Worm (Caenorhabditis elegans) whole organism, L4 larva: Measurements from ENCODE around the gene F57G12.1.

Source experiments
- F10B5.3 ChIP-seq: sonication (generic microtip); optimal IDR thresholded peaks from 2 replicates; lab custom pipeline; 2016; ENCODE audit warnings: mild to moderate bottlenecking, missing genetic modification characterization, missing compliant biosample characterization
- F49E8.2 ChIP-seq: sonication (generic microtip); optimal IDR thresholded peaks from 2 replicates; lab custom pipeline; 2016; ENCODE audit warnings: missing compliant biosample characterization, mild to moderate bottlenecking, missing genetic modification characterization, borderline replicate concordance
- Y75B8A.6 ChIP-seq: fragments of 200-800 bp; sonication (Bioruptor generic); IDR thresholded peaks from 2 replicates; pipeline ENCODE4 v1.3.6; 2022; ENCODE audit warnings: missing genetic modification reagents, missing genetic modification characterization, missing compliant biosample characterization
- ZK337.2 ChIP-seq: fragments of 200-800 bp; sonication (Bioruptor generic); IDR thresholded peaks from 2 replicates; pipeline ENCODE4 v1.3.6; 2022; ENCODE audit warnings: missing genetic modification reagents, missing genetic modification characterization, missing compliant biosample characterization
- ZK546.5 ChIP-seq, 2 experiments: sonication (generic microtip); optimal IDR thresholded peaks; 2 replicates each; lab custom pipeline; 2017; ENCODE audit warnings: missing biosample characterization in 2 of 2, missing genetic modification characterization in 2 of 2
- aha-1 ChIP-seq: fragments of 150-350 bp; peaks from one replicate; lab custom pipeline; 2014; ENCODE audit warnings: missing biosample characterization, missing genetic modification characterization
- ceh-44 ChIP-seq: fragments of 200-800 bp; sonication (Bioruptor generic); IDR thresholded peaks from 2 replicates; pipeline ENCODE4 v1.3.6; 2022; ENCODE audit warnings: missing genetic modification reagents, missing genetic modification characterization, missing compliant biosample characterization
- ceh-62 ChIP-seq: sonication (generic microtip); optimal IDR thresholded peaks from 2 replicates; lab custom pipeline; 2017; ENCODE audit warnings: missing biosample characterization, missing genetic modification characterization
- duxl-1 ChIP-seq: sonication (generic microtip); optimal IDR thresholded peaks from 2 replicates; lab custom pipeline; 2016; ENCODE audit warnings: mild to moderate bottlenecking, missing genetic modification characterization, moderate library complexity, missing compliant biosample characterization; ENCODE audit not compliant: poor library complexity
- dve-1 ChIP-seq: sonication (generic microtip); optimal IDR thresholded peaks from 2 replicates; lab custom pipeline; 2017; ENCODE audit warnings: antibody characterized with exemption, mild to moderate bottlenecking, missing genetic modification characterization, missing compliant biosample characterization; ENCODE audit not compliant: insufficient read depth
- hlh-11 ChIP-seq: fragments of 200-800 bp; sonication (Bioruptor generic); optimal IDR thresholded peaks from 2 replicates; lab custom pipeline; 2018; ENCODE audit warnings: mild to moderate bottlenecking, missing genetic modification characterization, missing compliant biosample characterization
- jun-1 ChIP-seq: fragments of 150-350 bp; optimal IDR thresholded peaks from 2 replicates; lab custom pipeline; 2014; ENCODE audit warnings: missing biosample characterization, missing genetic modification reagents, missing genetic modification characterization
- lim-7 ChIP-seq: fragments of 200-800 bp; sonication (Bioruptor generic); IDR thresholded peaks from 2 replicates; pipeline ENCODE4 v1.3.6; 2022; ENCODE audit warnings: missing genetic modification characterization, missing compliant biosample characterization
- lin-29 ChIP-seq: fragments of 200-800 bp; sonication (Bioruptor generic); IDR thresholded peaks from 2 replicates; pipeline ENCODE4 v1.3.6; 2022; ENCODE audit warnings: missing genetic modification reagents, missing genetic modification characterization, missing compliant biosample characterization
- lin-38 ChIP-seq: fragments of 200-800 bp; sonication (Bioruptor generic); IDR thresholded peaks from 2 replicates; pipeline ENCODE4 v1.3.6; 2022; ENCODE audit warnings: missing genetic modification reagents, missing genetic modification characterization, missing compliant biosample characterization
- lin-39 ChIP-seq: fragments of 150-350 bp; optimal IDR thresholded peaks from 2 replicates; lab custom pipeline; 2014; ENCODE audit warnings: missing biosample characterization, missing genetic modification reagents, missing genetic modification characterization
- lir-3 ChIP-seq: sonication (generic microtip); optimal IDR thresholded peaks from 2 replicates; lab custom pipeline; 2016; ENCODE audit warnings: mild to moderate bottlenecking, missing genetic modification characterization, missing compliant biosample characterization
- mxl-3 ChIP-seq: fragments of 200-800 bp; sonication (Bioruptor generic); optimal IDR thresholded peaks from 2 replicates; lab custom pipeline; 2018; ENCODE audit warnings: mild to moderate bottlenecking, missing genetic modification characterization, missing compliant biosample characterization
- nhr-10 ChIP-seq: fragments of 150-350 bp; optimal IDR thresholded peaks from 2 replicates; lab custom pipeline; 2014; ENCODE audit warnings: missing biosample characterization, missing genetic modification characterization
- nhr-11 ChIP-seq: fragments of 150-350 bp; optimal IDR thresholded peaks from 2 replicates; lab custom pipeline; 2014; ENCODE audit warnings: missing biosample characterization, missing genetic modification characterization
- nhr-28 ChIP-seq: fragments of 150-350 bp; optimal IDR thresholded peaks from 2 replicates; lab custom pipeline; 2014; ENCODE audit warnings: missing biosample characterization, missing genetic modification characterization
- nhr-48 ChIP-seq: sonication (generic microtip); optimal IDR thresholded peaks from 2 replicates; lab custom pipeline; 2016; ENCODE audit warnings: mild to moderate bottlenecking, missing genetic modification characterization, missing compliant biosample characterization
- nhr-6 ChIP-seq: fragments of 150-350 bp; optimal IDR thresholded peaks from 2 replicates; lab custom pipeline; 2014; ENCODE audit warnings: missing biosample characterization, missing genetic modification characterization
- nhr-77 ChIP-seq: fragments of 150-350 bp; optimal IDR thresholded peaks from 2 replicates; lab custom pipeline; 2014; ENCODE audit warnings: missing biosample characterization, missing genetic modification characterization
- pha-4 ChIP-seq, 2 experiments: fragments of 150-350 bp in 1 of 2; fragments of 200-800 bp in 1 of 2; sonication (Bioruptor generic) in 1 of 2; IDR thresholded peaks in 1 of 2; optimal IDR thresholded peaks in 1 of 2; 2 replicates each; pipeline versions ENCODE4 v1.3.6 to Lab custom; 2014 to 2022; ENCODE audit warnings: missing genetic modification characterization in 2 of 2, missing genetic modification reagents in 2 of 2, missing biosample characterization in 1 of 2, missing compliant biosample characterization in 1 of 2
- spr-1 ChIP-seq: sonication (generic microtip); optimal IDR thresholded peaks from 2 replicates; lab custom pipeline; 2016; ENCODE audit warnings: mild to moderate bottlenecking, missing genetic modification characterization, missing compliant biosample characterization
- unc-130 ChIP-seq: sonication (generic microtip); optimal IDR thresholded peaks from 2 replicates; lab custom pipeline; 2016; ENCODE audit warnings: missing genetic modification reagents, missing genetic modification characterization, missing compliant biosample characterization
- unc-62 ChIP-seq, 3 experiments: fragments of 150-350 bp in 1 of 3; sonication (generic microtip); optimal IDR thresholded peaks in 2 of 3; peaks in 1 of 3; 1 replicate in 1 of 3; 2 replicates in 2 of 3; lab custom pipeline; 2014 to 2017; ENCODE audit warnings: missing biosample characterization in 3 of 3, missing genetic modification characterization in 3 of 3, missing genetic modification reagents in 3 of 3, missing genotype in 1 of 3
- zfp-2 ChIP-seq: sonication (generic microtip); optimal IDR thresholded peaks from 2 replicates; lab custom pipeline; 2016; ENCODE audit warnings: mild to moderate bottlenecking, missing genetic modification characterization, missing compliant biosample characterization
- ztf-11 ChIP-seq: fragments of 150-350 bp; optimal IDR thresholded peaks from 2 replicates; lab custom pipeline; 2014; ENCODE audit warnings: missing biosample characterization, missing genetic modification characterization
- ztf-7 ChIP-seq: fragments of 150-350 bp; optimal IDR thresholded peaks from 2 replicates; lab custom pipeline; 2014; ENCODE audit warnings: missing biosample characterization, missing genetic modification characterization

Gene F57G12.1

DNA sequence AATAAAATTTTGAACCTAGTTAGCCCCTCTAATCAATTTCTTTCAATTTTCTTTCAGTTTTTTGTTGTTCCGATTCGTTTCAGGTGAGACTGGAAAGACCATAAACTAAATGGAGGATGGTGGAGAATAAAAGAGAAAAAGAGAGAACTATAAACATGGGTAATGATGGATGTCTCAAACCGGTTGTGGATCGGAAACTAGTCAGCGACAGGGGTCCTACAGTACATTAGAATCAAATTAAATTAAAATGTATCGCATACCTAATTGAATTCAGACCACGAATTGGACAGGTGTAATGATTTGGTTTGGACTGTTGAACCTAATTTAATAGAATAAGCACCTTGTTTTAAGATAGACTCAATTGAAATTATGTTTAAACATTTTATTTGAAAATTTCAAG is 7.4 kb downstream of the F57G12.1 start:
- TF ChIP-seq jun-1 (tag; lab: Kevin White, UChicago), result no peak
- no peak for TF ChIP-seq ceh-62
- TF ChIP-seq pha-4 (GFP tag; IDR thresholded peaks at IDR 0.05; lab: Robert Waterston, UW), result no peak
- TF ChIP-seq pha-4 (tag; optimal IDR thresholded peaks at IDR 0.05; lab: Kevin White, UChicago), result no peak
- TF ChIP-seq F10B5.3 (tag; lab: Kevin White, UChicago), result no peak
- TF ChIP-seq lir-3 (tag; lab: Kevin White, UChicago), result no peak
- TF ChIP-seq ZK546.5 (tag; optimal IDR thresholded peaks at IDR 0.05; lab: Kevin White, UChicago), result no peak
- TF ChIP-seq ZK337.2 (GFP tag; lab: Robert Waterston, UW), result no peak

ce11 chrX:12162659-12163058 is 8.8 kb downstream of the F57G12.1 start:
- TF ChIP-seq pha-4 (GFP tag; IDR thresholded peaks at IDR 0.05; lab: Robert Waterston, UW) (peak; percentile 12; the same call in 1 of the 2 replicates), pha-4 (tag; optimal IDR thresholded peaks at IDR 0.05; lab: Kevin White, UChicago) (peak; percentile 83), nhr-6 (tag; lab: Kevin White, UChicago) (no peak), lin-29 (GFP tag; lab: Robert Waterston, UW) (no peak), nhr-10 (tag; lab: Kevin White, UChicago) (no peak), duxl-1 (no peak), aha-1 (tag; lab: Kevin White, UChicago) (peak; percentile 30), unc-62 (GFP tag; optimal IDR thresholded peaks at IDR 0.05 in 1 of 2; lab: Kevin White, UChicago) (no peak), unc-62 (tag; optimal IDR thresholded peaks at IDR 0.05; lab: Kevin White, UChicago) (no peak), dve-1 (tag; lab: Kevin White, UChicago) (no peak), ztf-7 (tag; lab: Kevin White, UChicago) (no peak), nhr-28 (tag; lab: Kevin White, UChicago) (no peak), ztf-11 (no peak), ceh-62 (no peak), nhr-77 (tag; lab: Kevin White, UChicago) (no peak), lin-39 (tag; lab: Kevin White, UChicago) (no peak), zfp-2 (tag; lab: Kevin White, UChicago) (no peak)
- TF ChIP-seq, all 104 proteins: peak for 2

DNA sequence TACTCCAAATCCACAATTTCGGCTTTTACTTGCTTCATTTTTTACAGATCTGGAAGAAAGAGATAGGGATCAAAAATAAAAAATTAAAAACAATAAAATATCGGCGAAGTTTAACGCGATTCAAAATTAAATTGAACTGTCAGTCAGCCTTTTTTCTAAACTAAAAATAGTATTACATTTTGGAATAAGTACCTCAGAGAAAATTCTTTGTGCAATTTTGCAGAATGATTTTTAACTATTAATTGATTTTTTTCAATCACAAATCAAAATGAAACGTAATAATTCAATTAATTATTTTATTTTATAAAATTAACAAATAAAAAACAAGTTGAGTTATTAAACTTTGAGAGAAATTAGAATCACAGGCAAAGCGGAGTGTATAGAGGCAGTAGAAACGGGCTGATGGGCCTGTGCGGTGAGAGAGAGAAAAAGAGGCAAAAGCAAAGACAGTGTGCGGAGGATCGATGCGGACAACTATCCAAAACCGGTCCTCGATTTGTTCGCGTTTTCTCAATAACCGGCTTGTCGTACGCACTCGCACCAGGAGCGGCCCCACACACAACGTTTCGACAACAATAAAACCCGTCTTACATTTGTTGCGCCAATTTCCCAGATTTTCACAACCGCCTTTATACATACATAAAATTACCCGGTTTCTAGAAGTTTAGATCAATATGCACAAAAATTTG is 11.3 kb downstream of the F57G12.1 start, which contains the start of gene F57G12.2:
Gene F57G12.2, minus strand, starts transcription at position 51 of the 689 bp plus-strand sequence.
- TF ChIP-seq nhr-48 (peak; percentile 26), pha-4 (GFP tag; IDR thresholded peaks at IDR 0.05; lab: Robert Waterston, UW) (no peak), pha-4 (tag; optimal IDR thresholded peaks at IDR 0.05; lab: Kevin White, UChicago) (no peak), mxl-3 (GFP tag; lab: Kevin White, UChicago) (no peak), dve-1 (tag; lab: Kevin White, UChicago) (no peak), aha-1 (tag; lab: Kevin White, UChicago) (no peak), lin-38 (GFP tag; lab: Robert Waterston, UW) (no peak), hlh-11 (tag; lab: Kevin White, UChicago) (peak; percentile 22), unc-130 (no peak), spr-1 (tag; lab: Kevin White, UChicago) (no peak), ZK337.2 (GFP tag; lab: Robert Waterston, UW) (no peak), F49E8.2 (tag; lab: Kevin White, UChicago) (no peak), unc-62 (GFP tag; optimal IDR thresholded peaks at IDR 0.05 in 1 of 2; lab: Kevin White, UChicago) (peak in 1 of 2 experiments; percentile 25), unc-62 (tag; optimal IDR thresholded peaks at IDR 0.05; lab: Kevin White, UChicago) (no peak), Y75B8A.6 (no peak), lim-7 (no peak), ceh-44 (GFP tag; lab: Robert Waterston, UW) (no peak)

ce11 chrX:12158641-12159040 is 12.8 kb downstream of the F57G12.1 start:
- peak in 1 of 2 experiments; percentile 15 for TF ChIP-seq unc-62 (GFP tag; optimal IDR thresholded peaks at IDR 0.05 in 1 of 2; lab: Kevin White, UChicago)
- TF ChIP-seq unc-62 (tag; optimal IDR thresholded peaks at IDR 0.05; lab: Kevin White, UChicago), result no peak
- no peak for TF ChIP-seq ZK337.2 (GFP tag; lab: Robert Waterston, UW)
- peak; percentile 5 for TF ChIP-seq nhr-11 (tag; lab: Kevin White, UChicago)
- TF ChIP-seq, all 104 proteins: peak for 2
